Worm (Caenorhabditis elegans): ENCODE data around the gene rnp-2.

DNA sequence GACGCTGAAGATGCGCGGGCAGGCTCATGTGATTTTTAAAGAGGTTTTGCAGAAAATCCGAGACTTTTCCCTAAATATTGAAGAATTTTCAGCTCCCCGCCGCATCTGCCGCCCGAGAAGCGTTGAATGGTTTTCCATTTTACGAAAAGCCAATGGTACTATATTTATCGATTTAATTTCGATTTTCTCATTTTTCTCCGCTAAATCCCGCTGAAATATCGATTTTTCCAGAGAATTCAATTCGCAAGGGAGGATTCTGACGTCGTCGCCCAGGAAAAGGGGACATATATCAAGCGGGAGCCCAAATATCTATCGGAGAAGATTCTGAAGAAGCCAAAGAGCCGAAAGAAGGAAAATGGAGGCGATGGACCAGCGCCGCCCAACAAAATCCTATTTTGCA, 366 bp downstream of the rnp-2 start:
- no peak for TF ChIP-seq lsy-2 (tag; optimal IDR thresholded peaks at IDR 0.05)
- TF ChIP-seq nhr-25 (tag; optimal IDR thresholded peaks at IDR 0.05): no peak
- TF ChIP-seq ztf-4 (tag; optimal IDR thresholded peaks at IDR 0.05): no peak
- no peak for TF ChIP-seq R02D3.7 (tag; optimal IDR thresholded peaks at IDR 0.05)
- no peak for TF ChIP-seq mdl-1 (tag; optimal IDR thresholded peaks at IDR 0.05)
- no peak for TF ChIP-seq skn-1 (tag; optimal IDR thresholded peaks at IDR 0.05)
- TF ChIP-seq F13H6.1 (tag; optimal IDR thresholded peaks at IDR 0.05): no peak
- TF ChIP-seq nhr-23 (tag; optimal IDR thresholded peaks at IDR 0.05): no peak
- no peak for TF ChIP-seq nhr-237 (tag; optimal IDR thresholded peaks at IDR 0.05)
- no peak for TF ChIP-seq blmp-1 (tag; optimal IDR thresholded peaks at IDR 0.05; ENCODE audit: insufficient read depth)
- TF ChIP-seq unc-55 (GFP tag; optimal IDR thresholded peaks at IDR 0.05): no peak

Measured in whole organism, L2 larva.